Fruit fly (Drosophila melanogaster) whole organism, embryonic: Measurements from ENCODE around the gene CG7530.
A peak's percentile ranks its signal among the peaks of the same experiment; 100 is the strongest.

ENCODE experiments used
- Atf6 ChIP-seq: fragments of 200-800 bp; sonication (Bioruptor generic); IDR thresholded peaks from 2 replicates; pipeline ENCODE4 v1.3.6; 2022; ENCODE audit warnings: missing biosample characterization, missing genetic modification characterization
- Awh ChIP-seq: fragments of 200-800 bp; sonication (Bioruptor generic); IDR thresholded peaks from 2 replicates; pipeline ENCODE4, ENCODE4 v1.3.6; 2022; ENCODE audit warnings: missing biosample characterization, missing genetic modification characterization
- B-H2 ChIP-seq: fragments of 200-800 bp; sonication (Bioruptor generic); optimal IDR thresholded peaks from 2 replicates; lab custom pipeline; 2018; ENCODE audit warnings: missing biosample characterization, mild to moderate bottlenecking, missing genetic modification characterization
- Bgb ChIP-seq: fragments of 200-800 bp; sonication (Bioruptor generic); IDR thresholded peaks from 2 replicates; pipeline ENCODE4 v1.3.6; 2022; ENCODE audit warnings: missing biosample characterization, missing genetic modification characterization; ENCODE audit not compliant: partially characterized antibody
- CG12219 ChIP-seq: fragments of 200-800 bp; sonication (Bioruptor generic); optimal IDR thresholded peaks from 3 replicates; lab custom pipeline; 2018; ENCODE audit warnings: missing biosample characterization, mild to moderate bottlenecking, missing genetic modification characterization
- CG12769 ChIP-seq: fragments of 200-800 bp; sonication (Bioruptor generic); optimal IDR thresholded peaks from 2 replicates; lab custom pipeline; 2019; ENCODE audit warnings: missing biosample characterization, mild to moderate bottlenecking, missing genetic modification characterization, moderate library complexity
- CG13894 ChIP-seq: fragments of 200-800 bp; sonication (Bioruptor generic); optimal IDR thresholded peaks from 3 replicates; lab custom pipeline; 2018; ENCODE audit warnings: missing biosample characterization, mild to moderate bottlenecking, missing genetic modification characterization, moderate library complexity
- CG15514 ChIP-seq: fragments of 200-800 bp; sonication (Bioruptor generic); optimal IDR thresholded peaks from 3 replicates; lab custom pipeline; 2017; ENCODE audit warnings: missing biosample characterization, missing genetic modification characterization, mild to moderate bottlenecking, moderate library complexity, missing genetic modification reagents
- CG1602 ChIP-seq: fragments of 200-800 bp; sonication (Bioruptor generic); optimal IDR thresholded peaks from 3 replicates; lab custom pipeline; 2016; ENCODE audit warnings: missing biosample characterization, missing genetic modification characterization
- CG17385 ChIP-seq: fragments of 200-800 bp; sonication (Bioruptor generic); optimal IDR thresholded peaks from 3 replicates; lab custom pipeline; 2018; ENCODE audit warnings: missing biosample characterization, mild to moderate bottlenecking, missing genetic modification characterization
- CG2116 ChIP-seq: fragments of 200-800 bp; sonication (Bioruptor generic); optimal IDR thresholded peaks from 3 replicates; lab custom pipeline; 2018; ENCODE audit warnings: missing biosample characterization, mild to moderate bottlenecking, missing genetic modification characterization
- CG2199 ChIP-seq: fragments of 200-800 bp; sonication (Bioruptor generic); IDR thresholded peaks from 3 replicates; pipeline ENCODE4 v1.3.6; 2022; ENCODE audit warnings: missing biosample characterization, missing genetic modification characterization
- CG2202 ChIP-seq: fragments of 200-800 bp; sonication (Bioruptor generic); optimal IDR thresholded peaks from 2 replicates; lab custom pipeline; 2018; ENCODE audit warnings: missing biosample characterization, mild to moderate bottlenecking, missing genetic modification characterization
- CG32767 ChIP-seq: fragments of 200-800 bp; sonication (Bioruptor generic); IDR thresholded peaks from 2 replicates; pipeline ENCODE4 v1.3.6; 2022; ENCODE audit warnings: missing biosample characterization, missing genetic modification characterization
- CG33557 ChIP-seq: fragments of 200-800 bp; sonication (Bioruptor generic); optimal IDR thresholded peaks from 2 replicates; lab custom pipeline; 2019; ENCODE audit warnings: missing biosample characterization, mild to moderate bottlenecking, missing genetic modification characterization, moderate library complexity
- CG4282 ChIP-seq: fragments of 200-800 bp; sonication (Bioruptor generic); optimal IDR thresholded peaks from 2 replicates; lab custom pipeline; 2016; ENCODE audit warnings: missing biosample characterization, missing genetic modification characterization
- CG5180 ChIP-seq: fragments of 200-800 bp; sonication (Bioruptor generic); optimal IDR thresholded peaks from 3 replicates; lab custom pipeline; 2017; ENCODE audit warnings: missing biosample characterization, missing genetic modification characterization, mild to moderate bottlenecking, moderate library complexity, missing genetic modification reagents
- CG6765 ChIP-seq: fragments of 200-800 bp; sonication (Bioruptor generic); optimal IDR thresholded peaks from 3 replicates; lab custom pipeline; 2017; ENCODE audit warnings: missing biosample characterization, mild to moderate bottlenecking, missing genetic modification characterization
- CG8089 ChIP-seq: fragments of 200-800 bp; sonication (Bioruptor generic); optimal IDR thresholded peaks from 3 replicates; lab custom pipeline; 2016; ENCODE audit warnings: missing biosample characterization, missing genetic modification characterization
- CrebB ChIP-seq: fragments of 200-800 bp; sonication (Bioruptor generic); optimal IDR thresholded peaks from 3 replicates; lab custom pipeline; 2018; ENCODE audit warnings: missing biosample characterization, mild to moderate bottlenecking, missing genetic modification characterization
- Ets65A ChIP-seq: fragments of 200-800 bp; sonication (Bioruptor generic); peaks from one replicate; lab custom pipeline; 2016; ENCODE audit warnings: missing biosample characterization, missing genetic modification characterization
- Hmr ChIP-seq: fragments of 200-800 bp; sonication (Bioruptor generic); optimal IDR thresholded peaks from 3 replicates; lab custom pipeline; 2017; ENCODE audit warnings: mild to moderate bottlenecking, missing biosample characterization, missing genetic modification reagents, missing genetic modification characterization
- Jarid2 ChIP-seq: fragments of 200-800 bp; sonication (Bioruptor generic); optimal IDR thresholded peaks from 3 replicates; lab custom pipeline; 2017; ENCODE audit warnings: mild to moderate bottlenecking, missing biosample characterization, missing genetic modification reagents, missing genetic modification characterization
- Med ChIP-seq: fragments of 200-800 bp; sonication (Bioruptor generic); peaks from one replicate; lab custom pipeline; 2016; ENCODE audit warnings: missing biosample characterization, missing genetic modification characterization, mild to moderate bottlenecking, inconsistent platforms, moderate library complexity
- Pdp1 ChIP-seq, 2 experiments: fragments of 200-800 bp; sonication (Bioruptor generic); optimal IDR thresholded peaks; 3 replicates each; lab custom pipeline; 2016; ENCODE audit warnings: missing biosample characterization in 2 of 2, missing genetic modification characterization in 2 of 2, mild to moderate bottlenecking in 1 of 2, moderate library complexity in 1 of 2
- Vsx1 ChIP-seq: fragments of 200-800 bp; sonication (Bioruptor generic); optimal IDR thresholded peaks from 2 replicates; lab custom pipeline; 2017; ENCODE audit warnings: missing biosample characterization, mild to moderate bottlenecking, missing genetic modification characterization, missing genetic modification reagents
- Xbp1 ChIP-seq: fragments of 200-800 bp; sonication (Bioruptor generic); optimal IDR thresholded peaks from 3 replicates; lab custom pipeline; 2016; ENCODE audit warnings: missing biosample characterization, mild to moderate bottlenecking, missing genetic modification characterization
- Xrp1 ChIP-seq: fragments of 200-800 bp; sonication (Bioruptor generic); IDR thresholded peaks from 2 replicates; pipeline ENCODE4 v1.3.6; 2022; ENCODE audit warnings: missing biosample characterization, missing genetic modification characterization
- abd-A ChIP-seq: fragments of 200-800 bp; sonication (Bioruptor generic); optimal IDR thresholded peaks from 3 replicates; lab custom pipeline; 2019; ENCODE audit warnings: missing biosample characterization, mild to moderate bottlenecking, missing genetic modification characterization, moderate library complexity
- chinmo ChIP-seq: fragments of 200-800 bp; sonication (Bioruptor generic); IDR thresholded peaks from 4 replicates; pipeline ENCODE4 v1.3.6; 2022; ENCODE audit warnings: missing biosample characterization, missing genetic modification characterization; ENCODE audit not compliant: partially characterized antibody
- dan ChIP-seq: fragments of 200-800 bp; sonication (Bioruptor generic); IDR thresholded peaks from 2 replicates; pipeline ENCODE4 v1.3.6; 2022; ENCODE audit warnings: missing biosample characterization, missing genetic modification characterization
- ems ChIP-seq: fragments of 200-800 bp; sonication (Bioruptor generic); optimal IDR thresholded peaks from 3 replicates; lab custom pipeline; 2016; ENCODE audit warnings: missing biosample characterization, missing genetic modification characterization
- exex ChIP-seq: fragments of 200-800 bp; sonication (Bioruptor generic); optimal IDR thresholded peaks from 4 replicates; lab custom pipeline; 2018; ENCODE audit warnings: missing biosample characterization, mild to moderate bottlenecking, missing genetic modification characterization, moderate library complexity
- gem ChIP-seq: fragments of 200-800 bp; sonication (Bioruptor generic); optimal IDR thresholded peaks from 2 replicates; lab custom pipeline; 2019; ENCODE audit warnings: missing biosample characterization, mild to moderate bottlenecking, missing genetic modification characterization, moderate library complexity
- ken ChIP-seq: fragments of 200-800 bp; sonication (Bioruptor generic); IDR thresholded peaks from 3 replicates; pipeline ENCODE4 v1.3.6; 2022; ENCODE audit warnings: missing biosample characterization, missing genetic modification characterization
- kni ChIP-seq: fragments of 200-800 bp; sonication (Bioruptor generic); optimal IDR thresholded peaks from 3 replicates; lab custom pipeline; 2017; ENCODE audit warnings: mild to moderate bottlenecking, missing biosample characterization, missing genetic modification reagents, missing genetic modification characterization
- peb ChIP-seq: fragments of 200-800 bp; sonication (Bioruptor generic); IDR thresholded peaks from 2 replicates; pipeline ENCODE4 v1.3.6; 2022; ENCODE audit warnings: missing biosample characterization, missing genetic modification characterization
- sd ChIP-seq: fragments of 200-800 bp; sonication (Bioruptor generic); optimal IDR thresholded peaks from 3 replicates; lab custom pipeline; 2018; ENCODE audit warnings: missing biosample characterization, mild to moderate bottlenecking, missing genetic modification characterization, moderate library complexity
- sens ChIP-seq: fragments of 200-800 bp; sonication (Bioruptor generic); peaks from one replicate; lab custom pipeline; 2016; ENCODE audit warnings: missing biosample characterization, missing genetic modification characterization
- sim ChIP-seq: fragments of 200-800 bp; sonication (Bioruptor generic); IDR thresholded peaks from 2 replicates; pipeline ENCODE4 v1.3.6; 2022; ENCODE audit warnings: missing biosample characterization, missing genetic modification characterization
- sug ChIP-seq: fragments of 200-800 bp; optimal IDR thresholded peaks from 2 replicates; lab custom pipeline; 2019; ENCODE audit warnings: missing biosample characterization, mild to moderate bottlenecking, missing genetic modification characterization, moderate library complexity
- vnd ChIP-seq: fragments of 200-800 bp; sonication (Bioruptor generic); IDR thresholded peaks from 3 replicates; pipeline ENCODE4 v1.3.6; 2022; ENCODE audit warnings: missing biosample characterization, missing genetic modification characterization; ENCODE audit not compliant: partially characterized antibody
- vvl ChIP-seq: fragments of 200-800 bp; sonication (Bioruptor generic); IDR thresholded peaks from 2 replicates; pipeline ENCODE4 v1.3.6; 2022; ENCODE audit warnings: missing biosample characterization, missing genetic modification characterization
- wek ChIP-seq: fragments of 200-800 bp; sonication (Bioruptor generic); optimal IDR thresholded peaks from 3 replicates; lab custom pipeline; 2018; ENCODE audit warnings: missing biosample characterization, mild to moderate bottlenecking, missing genetic modification characterization, moderate library complexity
- wor ChIP-seq: fragments of 200-800 bp; sonication (Bioruptor generic); IDR thresholded peaks from 2 replicates; pipeline ENCODE4 v1.3.6; 2022; ENCODE audit warnings: missing biosample characterization, missing genetic modification characterization
- zen2 ChIP-seq: fragments of 200-800 bp; sonication (Bioruptor generic); IDR thresholded peaks from 3 replicates; pipeline ENCODE4 v1.3.6; 2022; ENCODE audit warnings: missing biosample characterization, missing genetic modification characterization; ENCODE audit not compliant: partially characterized antibody

Gene CG7530

DNA sequence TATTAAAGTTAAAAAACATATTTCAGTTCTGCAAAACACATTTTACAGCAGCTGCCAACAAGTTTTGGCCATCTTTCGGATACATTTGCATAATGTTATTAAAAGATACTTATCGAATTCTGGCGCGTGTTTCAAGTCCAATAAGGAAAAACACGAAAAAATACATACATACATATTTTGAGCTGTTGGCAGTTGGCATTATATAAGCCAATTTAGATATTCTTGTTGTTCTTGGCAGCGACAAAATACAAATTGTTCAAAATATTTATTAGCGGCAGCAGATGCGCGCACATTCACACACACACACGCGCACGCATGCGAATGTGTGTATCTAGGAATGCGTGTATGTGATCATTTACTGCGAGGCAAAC lies 17.5 kb downstream of the CG7530 start (continued):
- TF ChIP-seq CG4282 (no peak), Xrp1 (peak; percentile 30; the same call in 1 of the 2 replicates), sim (no peak), Vsx1 (GFP tag; lab: Kevin White, UChicago) (peak; percentile 14), CG32767 (peak; percentile 28; the same call in 1 of the 2 replicates), Ets65A (GFP tag; lab: Kevin White, UChicago) (no peak), kni (GFP tag; lab: Kevin White, UChicago) (no peak), B-H2 (no peak), Hmr (GFP tag; lab: Kevin White, UChicago) (no peak), CG2202 (tag; lab: Kevin White, UChicago) (peak; percentile 27), ems (GFP tag; lab: Kevin White, UChicago) (no peak), CG2199 (0 out of 3 replicates have a peak, but pooled peaks have one; percentile 31), CrebB (tag; lab: Kevin White, UChicago) (no peak), CG6765 (no peak), dan (GFP tag; lab: Robert Waterston, UW) (no peak), abd-A (tag; lab: Kevin White, UChicago) (no peak), CG15514 (GFP tag; lab: Kevin White, UChicago) (no peak), Jarid2 (GFP tag; lab: Kevin White, UChicago) (no peak), ken (GFP tag; lab: Robert Waterston, UW) (no peak), CG5180 (no peak), CG33557 (no peak), peb (no peak), sens (peak; percentile 92), gem (tag; lab: Kevin White, UChicago) (no peak), Bgb (no peak), wek (no peak)

DNA sequence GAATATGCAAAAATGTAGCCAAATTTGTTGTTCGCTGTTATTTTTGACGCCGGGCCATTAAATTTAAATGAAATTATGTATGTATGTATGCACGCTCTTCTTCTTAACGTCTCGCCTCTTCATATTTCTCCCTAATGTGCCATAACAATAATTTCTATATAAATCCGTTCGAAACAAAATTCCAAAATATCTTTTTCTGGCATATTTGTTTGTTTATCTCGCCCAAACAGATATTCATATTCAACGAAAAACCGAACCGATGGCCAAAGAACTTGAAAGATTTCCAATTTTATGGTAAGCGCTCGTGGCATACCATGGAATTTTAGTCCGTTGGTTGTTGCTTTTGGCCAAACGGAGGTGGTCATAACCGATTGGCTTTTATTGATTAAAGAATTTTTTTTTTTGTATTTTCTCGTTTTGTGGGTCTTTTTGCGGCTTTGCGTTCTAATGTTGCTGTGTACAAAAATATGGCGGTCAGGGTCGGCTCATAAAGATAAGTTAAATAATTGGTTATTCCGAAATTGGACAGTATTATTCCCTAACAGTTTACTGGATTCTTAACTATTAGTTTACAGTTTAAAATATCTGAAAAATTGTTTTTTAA lies 18.1 kb downstream of the CG7530 start:
- peak; percentile 56; the same call in 1 of the 3 replicates for TF ChIP-seq CG2199
- peak; percentile 69 for TF ChIP-seq exex (tag; lab: Kevin White, UChicago)
- TF ChIP-seq CG13894, result peak; percentile 58
- TF ChIP-seq vnd, result no peak
- peak; percentile 15 for TF ChIP-seq CG12769 (tag; lab: Kevin White, UChicago)
- TF ChIP-seq Xbp1 (GFP tag; lab: Kevin White, UChicago), result no peak
- peak; percentile 60 for TF ChIP-seq sug (tag; lab: Kevin White, UChicago)
- TF ChIP-seq Awh, result no peak
- TF ChIP-seq zen2 (GFP tag; lab: Robert Waterston, UW), result no peak
- 0 out of 2 replicates have a peak, but pooled peaks have one; percentile 31 for TF ChIP-seq Atf6 (GFP tag; lab: Robert Waterston, UW)
- TF ChIP-seq CG2116, result no peak
- TF ChIP-seq Pdp1 (GFP tag; optimal IDR thresholded peaks at IDR 0.05; lab: Kevin White, UChicago), result peak in 1 of 2 experiments; percentile 17
- TF ChIP-seq CG8089 (GFP tag; lab: Kevin White, UChicago), result no peak
- TF ChIP-seq wor (GFP tag; lab: Robert Waterston, UW), result no peak
- no peak for TF ChIP-seq CG12219
- TF ChIP-seq abd-A (tag; lab: Kevin White, UChicago), result peak; percentile 51
- peak; percentile 52; the same call in 1 of the 2 replicates for TF ChIP-seq vvl (GFP tag; lab: Robert Waterston, UW)
- TF ChIP-seq Med, result peak; percentile 12
- TF ChIP-seq CG17385 (GFP tag; lab: Kevin White, UChicago), result peak; percentile 17
- TF ChIP-seq sd (tag; lab: Kevin White, UChicago), result peak; percentile 96
- TF ChIP-seq chinmo, result 0 out of 4 replicates have a peak, but pooled peaks have one; percentile 40
- TF ChIP-seq CG1602 (GFP tag; lab: Kevin White, UChicago), result no peak
